Worm (Caenorhabditis elegans): ENCODE data around the gene fbxa-22.

DNA sequence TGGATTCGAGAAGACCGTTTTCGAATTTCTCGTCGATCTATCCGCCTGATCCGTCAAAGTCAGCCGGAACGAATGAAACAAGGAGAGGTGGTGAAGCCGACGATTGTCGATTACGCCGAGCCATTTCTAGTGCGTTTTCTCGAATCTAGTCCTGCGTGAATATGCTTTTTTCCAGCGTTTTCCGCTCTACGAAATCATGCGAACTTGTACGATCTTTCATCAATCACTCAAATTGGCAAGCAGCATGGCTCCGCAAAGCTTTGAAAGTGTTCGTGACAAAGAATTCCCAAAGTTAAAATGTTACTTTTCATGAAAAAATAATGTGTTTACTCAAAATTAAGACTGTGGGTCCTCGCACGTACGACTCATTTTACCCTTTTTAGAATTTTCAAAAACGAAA, 41.8 kb upstream of the fbxa-22 start:
- TF ChIP-seq tbx-11 (GFP tag; IDR thresholded peaks at IDR 0.05) (no peak), ets-7 (tag; optimal IDR thresholded peaks at IDR 0.05) (no peak), hmg-4 (GFP tag; optimal IDR thresholded peaks at IDR 0.05) (no peak), pes-1 (GFP tag; IDR thresholded peaks at IDR 0.05) (no peak), tbx-37 (GFP tag; conservative IDR thresholded peaks at IDR 0.05) (no peak), ama-1 (optimal IDR thresholded peaks at IDR 0.05) (no peak), tra-4 (tag; optimal IDR thresholded peaks at IDR 0.05) (no peak)

Data from whole organism, early embryonic.